Worm (Caenorhabditis elegans): ENCODE results near the gene thn-5.

DNA sequence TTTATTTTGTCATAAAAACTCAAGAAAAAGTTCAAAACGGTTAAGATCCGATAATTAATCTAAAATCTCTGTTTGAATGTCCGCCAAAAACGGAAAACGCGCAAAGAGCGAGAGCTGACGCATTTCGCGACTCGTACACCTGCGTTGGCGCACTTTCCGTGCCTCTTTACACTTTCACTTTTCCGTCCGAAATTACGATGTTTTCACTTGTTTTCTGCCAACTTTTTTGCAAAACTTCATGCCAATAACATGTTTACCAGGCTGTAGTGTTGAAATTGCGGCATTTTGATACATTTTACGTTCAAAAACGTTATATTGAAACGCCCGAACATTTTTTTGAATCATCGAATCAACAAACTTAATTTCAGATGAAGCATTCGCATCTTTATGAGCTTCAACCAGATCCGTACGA, 46.9 kb upstream of the thn-5 start, which contains the start of gene W03F8.4:
- TF ChIP-seq pha-4 (tag; optimal IDR thresholded peaks at IDR 0.05): peak; percentile 91
- peak; percentile 12 for TF ChIP-seq unc-39 (tag; optimal IDR thresholded peaks at IDR 0.05)
- peak; percentile 4 for TF ChIP-seq mab-5 (tag; optimal IDR thresholded peaks at IDR 0.05)
- TF ChIP-seq snpc-4 (tag; optimal IDR thresholded peaks at IDR 0.05): no peak
- TF ChIP-seq nhr-237 (tag; optimal IDR thresholded peaks at IDR 0.05): peak; percentile 87
- TF ChIP-seq blmp-1 (tag; optimal IDR thresholded peaks at IDR 0.05): peak; percentile 96
- TF ChIP-seq flh-1 (GFP tag; optimal IDR thresholded peaks at IDR 0.05): no peak
- peak; percentile 68 for TF ChIP-seq mls-2 (tag; optimal IDR thresholded peaks at IDR 0.05)
- TF ChIP-seq ces-1 (GFP tag; optimal IDR thresholded peaks at IDR 0.05): peak; percentile 62
- peak; percentile 93 for TF ChIP-seq mep-1 (tag; optimal IDR thresholded peaks at IDR 0.05)
- TF ChIP-seq ztf-11 (tag; optimal IDR thresholded peaks at IDR 0.05): peak; percentile 13
